Worm (Caenorhabditis elegans): ENCODE measurements around the gene unc-16.

unc-16 gene

ce11 chrIII:9597044-9597443, 51.0 kb downstream of the unc-16 start, which contains the start of gene C48B4.12:
C48B4.12 (plus strand) TSS chrIII:9597344.
- TF ChIP-seq ztf-23 (GFP tag; IDR thresholded peaks at IDR 0.05) (no peak), med-1 (GFP tag; optimal IDR thresholded peaks at IDR 0.05; ENCODE audit: insufficient read depth) (no peak), cog-1 (tag; optimal IDR thresholded peaks at IDR 0.05) (no peak), ztf-29 (GFP tag; IDR thresholded peaks at IDR 0.05) (no peak), T22C8.4 (GFP tag; IDR thresholded peaks at IDR 0.05) (no peak), ref-1 (GFP tag; conservative IDR thresholded peaks at IDR 0.05) (no peak), flt-1 (GFP tag; IDR thresholded peaks at IDR 0.05) (no peak), tab-1 (GFP tag; IDR thresholded peaks at IDR 0.05) (no peak), klf-2 (GFP tag; conservative IDR thresholded peaks at IDR 0.05) (no peak)

- TF ChIP-seq ref-1 (GFP tag; conservative IDR thresholded peaks at IDR 0.05): no peak
- no peak for TF ChIP-seq ztf-23 (GFP tag; IDR thresholded peaks at IDR 0.05)
- no peak for TF ChIP-seq tab-1 (GFP tag; IDR thresholded peaks at IDR 0.05)
- TF ChIP-seq cog-1 (tag; optimal IDR thresholded peaks at IDR 0.05): no peak
- TF ChIP-seq T22C8.4 (GFP tag; IDR thresholded peaks at IDR 0.05): no peak
- no peak for TF ChIP-seq flt-1 (GFP tag; IDR thresholded peaks at IDR 0.05)
- no peak for TF ChIP-seq med-1 (GFP tag; optimal IDR thresholded peaks at IDR 0.05; ENCODE audit: insufficient read depth)
- no peak for TF ChIP-seq ztf-29 (GFP tag; IDR thresholded peaks at IDR 0.05)
- TF ChIP-seq klf-2 (GFP tag; conservative IDR thresholded peaks at IDR 0.05): no peak
Observed at ce11 chrIII:9598168-9598567, 52.1 kb downstream of the unc-16 start, which contains the start of gene F58A4.1. F58A4.1 (plus strand) TSS chrIII:9598468.

ce11 chrIII:9600645-9601044, 54.6 kb downstream of the unc-16 start, which contains the start of gene F58A4.2:
F58A4.2 (minus strand) TSS chrIII:9600745.
- TF ChIP-seq med-1 (GFP tag; optimal IDR thresholded peaks at IDR 0.05; ENCODE audit: insufficient read depth): no peak
- TF ChIP-seq klf-2 (GFP tag; conservative IDR thresholded peaks at IDR 0.05): no peak
- TF ChIP-seq ref-1 (GFP tag; conservative IDR thresholded peaks at IDR 0.05): no peak
- no peak for TF ChIP-seq T22C8.4 (GFP tag; IDR thresholded peaks at IDR 0.05)
- no peak for TF ChIP-seq ztf-29 (GFP tag; IDR thresholded peaks at IDR 0.05)
- TF ChIP-seq flt-1 (GFP tag; IDR thresholded peaks at IDR 0.05): no peak
